Worm (Caenorhabditis elegans) whole organism, early embryonic: ENCODE results near the gene W03C9.5.
A peak's percentile ranks its signal among the peaks of the same experiment; 100 is the strongest.

ENCODE experiments used
- B0310.2 ChIP-seq: sonication (generic microtip); optimal IDR thresholded peaks from 2 replicates; lab custom pipeline; 2016; ENCODE audit warnings: mild to moderate bottlenecking, missing genetic modification characterization, missing compliant biosample characterization
- F13C5.2 ChIP-seq: sonication (generic microtip); optimal IDR thresholded peaks from 2 replicates; lab custom pipeline; 2017; ENCODE audit warnings: mild to moderate bottlenecking, missing genetic modification characterization, inconsistent platforms, missing compliant biosample characterization
- aly-1 ChIP-seq: sonication (generic microtip); optimal IDR thresholded peaks from 2 replicates; lab custom pipeline; 2016; ENCODE audit warnings: missing genetic modification characterization, missing compliant biosample characterization
- ama-1 ChIP-seq: fragments of 150-350 bp; optimal IDR thresholded peaks from 2 replicates; lab custom pipeline; 2014
- ceh-13 ChIP-seq: fragments of 200-800 bp; sonication (Bioruptor generic); optimal IDR thresholded peaks from 2 replicates; lab custom pipeline; 2018; ENCODE audit warnings: mild to moderate bottlenecking, missing genetic modification characterization, missing compliant biosample characterization
- ceh-36 ChIP-seq: sonication (generic microtip); optimal IDR thresholded peaks from 2 replicates; lab custom pipeline; 2016; ENCODE audit warnings: missing genetic modification characterization, inconsistent platforms, missing compliant biosample characterization
- ets-7 ChIP-seq: sonication (generic microtip); optimal IDR thresholded peaks from 2 replicates; lab custom pipeline; 2016; ENCODE audit warnings: missing genotype, missing genetic modification characterization, missing compliant biosample characterization
- flt-1 ChIP-seq: fragments of 200-800 bp; sonication (Bioruptor generic); IDR thresholded peaks from 2 replicates; pipeline ENCODE4 v1.3.6; 2022; ENCODE audit warnings: missing genetic modification characterization, missing compliant biosample characterization
- hmbx-1 ChIP-seq: sonication (generic microtip); optimal IDR thresholded peaks from 2 replicates; lab custom pipeline; 2016; ENCODE audit warnings: mild to moderate bottlenecking, missing genetic modification characterization, missing compliant biosample characterization
- hmg-4 ChIP-seq: fragments of 200-800 bp; sonication (Bioruptor generic); optimal IDR thresholded peaks from 2 replicates; lab custom pipeline; 2018; ENCODE audit warnings: mild to moderate bottlenecking, missing genetic modification characterization, missing compliant biosample characterization
- hnd-1 ChIP-seq: sonication (generic microtip); optimal IDR thresholded peaks from 2 replicates; lab custom pipeline; 2016; ENCODE audit warnings: missing genetic modification characterization, missing compliant biosample characterization
- pes-1 ChIP-seq: fragments of 200-800 bp; sonication (Bioruptor generic); IDR thresholded peaks from 2 replicates; pipeline ENCODE4 v1.3.6; 2022; ENCODE audit warnings: missing genetic modification reagents, missing genetic modification characterization, missing compliant biosample characterization
- scrt-1 ChIP-seq: fragments of 200-800 bp; sonication (Bioruptor generic); IDR thresholded peaks from 2 replicates; pipeline ENCODE4 v1.3.6; 2022; ENCODE audit warnings: missing genetic modification characterization, missing compliant biosample characterization
- sea-1 ChIP-seq: fragments of 200-800 bp; sonication (Bioruptor generic); conservative IDR thresholded peaks from 2 replicates; pipeline ENCODE4 v1.3.6; 2022; ENCODE audit warnings: missing genetic modification characterization, missing compliant biosample characterization
- tbx-11 ChIP-seq: fragments of 200-800 bp; sonication (Bioruptor generic); IDR thresholded peaks from 2 replicates; pipeline ENCODE4 v1.3.6; 2022; ENCODE audit warnings: missing genetic modification characterization, missing compliant biosample characterization
- tbx-37 ChIP-seq: fragments of 200-800 bp; sonication (Bioruptor generic); conservative IDR thresholded peaks from 2 replicates; pipeline ENCODE4 v1.3.6; 2022; ENCODE audit warnings: missing genetic modification reagents, missing genetic modification characterization, missing compliant biosample characterization
- tra-4 ChIP-seq: sonication (generic microtip); optimal IDR thresholded peaks from 2 replicates; lab custom pipeline; 2017; ENCODE audit warnings: missing genetic modification characterization, missing compliant biosample characterization

W03C9.5 gene

ce11 chrII:11967507-11968127, at the start of gene W03C9.5:
Gene W03C9.5 (minus strand): TSS chrII:11967544.
- TF ChIP-seq B0310.2 (tag; lab: Kevin White, UChicago) = peak; percentile 71
- TF ChIP-seq flt-1 (GFP tag; lab: Robert Waterston, UW) = peak; percentile 53
- TF ChIP-seq tra-4 (tag; lab: Kevin White, UChicago) = peak; percentile 62
- peak; percentile 85 for TF ChIP-seq hmg-4 (GFP tag; lab: Kevin White, UChicago)
- peak; percentile 78 for TF ChIP-seq ets-7 (tag; lab: Kevin White, UChicago)
- peak; percentile 59; the same call in 1 of the 2 replicates for TF ChIP-seq scrt-1
- peak; percentile 79 for TF ChIP-seq F13C5.2 (tag; lab: Kevin White, UChicago)
- peak; percentile 82 for TF ChIP-seq pes-1 (GFP tag; lab: Robert Waterston, UW)
- TF ChIP-seq tbx-11 (GFP tag; lab: Robert Waterston, UW) = 0 out of 2 replicates have a peak, but pooled peaks have one; percentile 46
- TF ChIP-seq ceh-13 (GFP tag; lab: Kevin White, UChicago) = peak; percentile 62
- TF ChIP-seq ceh-36 = no peak
- peak; percentile 62; the same call in 1 of the 2 replicates for TF ChIP-seq tbx-37 (GFP tag; lab: Robert Waterston, UW)
- peak; percentile 35 for TF ChIP-seq aly-1 (tag; lab: Kevin White, UChicago)
- TF ChIP-seq hmbx-1 (tag; lab: Kevin White, UChicago) = peak; percentile 36
- TF ChIP-seq hnd-1 = peak; percentile 54
- peak; percentile 69 for TF ChIP-seq sea-1
- no peak for TF ChIP-seq ama-1 (lab: Kevin White, UChicago)

- TF ChIP-seq flt-1 (GFP tag; lab: Robert Waterston, UW) = no peak
- no peak for TF ChIP-seq pes-1 (GFP tag; lab: Robert Waterston, UW)
- TF ChIP-seq sea-1 = no peak
- TF ChIP-seq hnd-1 = no peak
- no peak for TF ChIP-seq tra-4 (tag; lab: Kevin White, UChicago)
- TF ChIP-seq ets-7 (tag; lab: Kevin White, UChicago) = no peak
- TF ChIP-seq tbx-37 (GFP tag; lab: Robert Waterston, UW) = no peak
These were observed 41.4 kb upstream of the W03C9.5 start, which contains the start of gene glb-29 for ce11 chrII:12008772-12009171. Gene glb-29 (plus strand): TSS chrII:12009072.

ce11 chrII:12006575-12007098, 39.3 kb upstream of the W03C9.5 start, which contains the start of gene mcm-2:
Gene mcm-2 (minus strand): TSS chrII:12006625.
- no peak for TF ChIP-seq hmbx-1 (tag; lab: Kevin White, UChicago)
- TF ChIP-seq sea-1 = no peak
- no peak for TF ChIP-seq F13C5.2 (tag; lab: Kevin White, UChicago)
- no peak for TF ChIP-seq flt-1 (GFP tag; lab: Robert Waterston, UW)
- no peak for TF ChIP-seq tbx-11 (GFP tag; lab: Robert Waterston, UW)
- no peak for TF ChIP-seq pes-1 (GFP tag; lab: Robert Waterston, UW)
- TF ChIP-seq ceh-13 (GFP tag; lab: Kevin White, UChicago) = no peak

DNA sequence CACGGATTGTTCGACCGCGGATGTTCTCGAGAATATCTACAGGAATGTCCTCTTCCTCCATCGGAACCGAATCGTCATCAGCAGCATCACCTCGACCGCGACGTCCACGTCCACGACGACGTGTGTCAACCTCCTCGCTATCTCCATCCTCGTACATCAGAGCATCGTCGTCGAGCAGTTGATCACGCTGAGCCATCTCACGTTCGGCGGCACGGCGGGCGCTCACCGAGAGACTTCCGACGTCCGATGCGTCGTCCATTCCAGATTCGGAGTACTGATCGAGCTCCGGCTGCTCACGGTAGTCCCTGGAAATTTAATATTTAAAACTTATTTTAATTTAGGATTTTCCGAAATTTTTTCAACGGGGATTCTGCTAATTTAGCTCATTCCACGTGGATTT, 38.6 kb upstream of the W03C9.5 start:
- no peak for TF ChIP-seq pes-1 (GFP tag; lab: Robert Waterston, UW)
- no peak for TF ChIP-seq tbx-11 (GFP tag; lab: Robert Waterston, UW)
- TF ChIP-seq scrt-1 = no peak
- TF ChIP-seq B0310.2 (tag; lab: Kevin White, UChicago) = no peak
- no peak for TF ChIP-seq ets-7 (tag; lab: Kevin White, UChicago)
- no peak for TF ChIP-seq tra-4 (tag; lab: Kevin White, UChicago)
- TF ChIP-seq sea-1 = no peak
- no peak for TF ChIP-seq flt-1 (GFP tag; lab: Robert Waterston, UW)
- no peak for TF ChIP-seq ama-1 (lab: Kevin White, UChicago)
- no peak for TF ChIP-seq tbx-37 (GFP tag; lab: Robert Waterston, UW)
- no peak for TF ChIP-seq hmg-4 (GFP tag; lab: Kevin White, UChicago)
- no peak for TF ChIP-seq hmbx-1 (tag; lab: Kevin White, UChicago)
- TF ChIP-seq ceh-36 = no peak
- no peak for TF ChIP-seq hnd-1
- TF ChIP-seq ceh-13 (GFP tag; lab: Kevin White, UChicago) = no peak
- TF ChIP-seq aly-1 (tag; lab: Kevin White, UChicago) = no peak
- no peak for TF ChIP-seq F13C5.2 (tag; lab: Kevin White, UChicago)

DNA sequence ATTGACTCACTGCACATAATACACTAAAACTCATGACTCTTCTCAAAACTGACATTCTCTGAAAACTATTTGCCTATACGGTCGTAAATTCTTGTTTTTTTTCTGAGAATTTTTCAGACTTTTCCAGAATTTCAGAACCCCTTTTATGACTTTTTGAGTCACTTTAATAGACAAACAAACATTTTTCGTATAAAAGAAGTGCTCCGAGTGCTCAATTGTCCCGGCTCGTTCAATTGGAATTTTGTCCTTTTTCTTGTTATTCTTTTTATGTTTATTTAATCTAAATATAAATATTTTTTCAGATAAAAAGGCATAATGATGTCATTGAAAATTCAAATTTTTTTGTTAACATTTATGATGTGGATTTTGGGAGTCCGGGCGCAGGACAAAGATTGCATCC, 31.6 kb upstream of the W03C9.5 start, which contains the start of gene Y17G7B.23:
Gene Y17G7B.23 (plus strand): TSS at position 301 of the 400 bp plus-strand sequence.
- no peak for TF ChIP-seq tra-4 (tag; lab: Kevin White, UChicago)
- no peak for TF ChIP-seq ets-7 (tag; lab: Kevin White, UChicago)
- TF ChIP-seq F13C5.2 (tag; lab: Kevin White, UChicago) = no peak
- no peak for TF ChIP-seq sea-1
- TF ChIP-seq scrt-1 = no peak
- no peak for TF ChIP-seq aly-1 (tag; lab: Kevin White, UChicago)
- TF ChIP-seq ceh-13 (GFP tag; lab: Kevin White, UChicago) = no peak
- TF ChIP-seq tbx-11 (GFP tag; lab: Robert Waterston, UW) = no peak
- TF ChIP-seq pes-1 (GFP tag; lab: Robert Waterston, UW) = no peak
- TF ChIP-seq hnd-1 = no peak
- TF ChIP-seq hmg-4 (GFP tag; lab: Kevin White, UChicago) = no peak
- no peak for TF ChIP-seq ceh-36
- TF ChIP-seq flt-1 (GFP tag; lab: Robert Waterston, UW) = no peak
- TF ChIP-seq hmbx-1 (tag; lab: Kevin White, UChicago) = no peak
- TF ChIP-seq B0310.2 (tag; lab: Kevin White, UChicago) = no peak
- no peak for TF ChIP-seq ama-1 (lab: Kevin White, UChicago)
- no peak for TF ChIP-seq tbx-37 (GFP tag; lab: Robert Waterston, UW)

ce11 chrII:11994940-11995339, 27.6 kb upstream of the W03C9.5 start:
- TF ChIP-seq flt-1 (GFP tag; lab: Robert Waterston, UW) = no peak
- no peak for TF ChIP-seq hmbx-1 (tag; lab: Kevin White, UChicago)
- TF ChIP-seq ama-1 (lab: Kevin White, UChicago) = no peak
- TF ChIP-seq B0310.2 (tag; lab: Kevin White, UChicago) = no peak
- no peak for TF ChIP-seq ceh-36
- no peak for TF ChIP-seq hnd-1
- no peak for TF ChIP-seq scrt-1
- TF ChIP-seq F13C5.2 (tag; lab: Kevin White, UChicago) = no peak
- no peak for TF ChIP-seq aly-1 (tag; lab: Kevin White, UChicago)
- no peak for TF ChIP-seq pes-1 (GFP tag; lab: Robert Waterston, UW)
- TF ChIP-seq sea-1 = no peak
- TF ChIP-seq ceh-13 (GFP tag; lab: Kevin White, UChicago) = no peak
- TF ChIP-seq ets-7 (tag; lab: Kevin White, UChicago) = no peak
- no peak for TF ChIP-seq tbx-11 (GFP tag; lab: Robert Waterston, UW)
- TF ChIP-seq tbx-37 (GFP tag; lab: Robert Waterston, UW) = no peak
- no peak for TF ChIP-seq hmg-4 (GFP tag; lab: Kevin White, UChicago)
- no peak for TF ChIP-seq tra-4 (tag; lab: Kevin White, UChicago)
